Worm (Caenorhabditis elegans) whole organism, L2 larva: ENCODE measurements around the gene sre-5.

ENCODE experiments used
- C34F6.9 ChIP-seq: fragments of 150-350 bp; optimal IDR thresholded peaks from 2 replicates; lab custom pipeline; 2014; ENCODE audit warnings: missing biosample characterization, missing genetic modification characterization
- F13H6.1 ChIP-seq: sonication (generic microtip); optimal IDR thresholded peaks from 2 replicates; lab custom pipeline; 2016; ENCODE audit warnings: missing genetic modification characterization, missing compliant biosample characterization
- R02D3.7 ChIP-seq: fragments of 150-350 bp; optimal IDR thresholded peaks from 2 replicates; lab custom pipeline; 2014; ENCODE audit warnings: missing biosample characterization, missing genetic modification characterization
- Y55F3AM.14 ChIP-seq: fragments of 200-800 bp; sonication (Bioruptor generic); optimal IDR thresholded peaks from 2 replicates; lab custom pipeline; 2018; ENCODE audit warnings: mild to moderate bottlenecking, missing genetic modification characterization, missing compliant biosample characterization
- ZK546.5 ChIP-seq: sonication (generic microtip); optimal IDR thresholded peaks from 2 replicates; lab custom pipeline; 2017; ENCODE audit warnings: missing biosample characterization, missing genetic modification characterization
- alr-1 ChIP-seq: fragments of 150-350 bp; optimal IDR thresholded peaks from 2 replicates; lab custom pipeline; 2014; ENCODE audit warnings: missing biosample characterization, missing genetic modification characterization
- aly-2 ChIP-seq: fragments of 150-350 bp; optimal IDR thresholded peaks from 2 replicates; lab custom pipeline; 2014; ENCODE audit warnings: missing biosample characterization, missing genetic modification characterization
- ama-1 ChIP-seq: fragments of 150-350 bp; optimal IDR thresholded peaks from 2 replicates; lab custom pipeline; 2018; ENCODE audit warnings: inconsistent platforms
- blmp-1 ChIP-seq: sonication (generic microtip); optimal IDR thresholded peaks from 2 replicates; lab custom pipeline; 2017; ENCODE audit warnings: missing genetic modification characterization, mild to moderate bottlenecking, missing compliant biosample characterization, antibody characterized with exemption, moderate library complexity; ENCODE audit not compliant: insufficient read depth
- ceh-16 ChIP-seq: fragments of 150-350 bp; optimal IDR thresholded peaks from 2 replicates; lab custom pipeline; 2014; ENCODE audit warnings: missing biosample characterization, missing genetic modification characterization
- ceh-82 ChIP-seq: fragments of 150-350 bp; optimal IDR thresholded peaks from 2 replicates; lab custom pipeline; 2014; ENCODE audit warnings: missing biosample characterization, missing genetic modification characterization
- crh-2 ChIP-seq: sonication (generic microtip); optimal IDR thresholded peaks from 2 replicates; lab custom pipeline; 2017; ENCODE audit warnings: missing biosample characterization, missing genetic modification characterization
- dmd-4 ChIP-seq: sonication (generic microtip); optimal IDR thresholded peaks from 2 replicates; lab custom pipeline; 2017; ENCODE audit warnings: missing biosample characterization, missing genetic modification characterization
- egl-27 ChIP-seq: sonication (generic microtip); optimal IDR thresholded peaks from 3 replicates; lab custom pipeline; 2017; ENCODE audit warnings: missing biosample characterization, missing genetic modification reagents, missing genetic modification characterization
- elt-1 ChIP-seq: fragments of 150-350 bp; optimal IDR thresholded peaks from 2 replicates; lab custom pipeline; 2014; ENCODE audit warnings: missing biosample characterization, missing genetic modification characterization
- elt-3 ChIP-seq: sonication (generic microtip); optimal IDR thresholded peaks from 2 replicates; lab custom pipeline; 2017; ENCODE audit warnings: missing biosample characterization, missing genetic modification characterization
- fos-1 ChIP-seq: fragments of 150-350 bp; optimal IDR thresholded peaks from 2 replicates; lab custom pipeline; 2014; ENCODE audit warnings: missing biosample characterization, missing genetic modification characterization
- gmeb-1 ChIP-seq: fragments of 150-350 bp; optimal IDR thresholded peaks from 2 replicates; lab custom pipeline; 2014; ENCODE audit warnings: missing biosample characterization, missing genetic modification characterization
- lin-11 ChIP-seq: fragments of 150-350 bp; sonication (generic microtip); optimal IDR thresholded peaks from 2 replicates; lab custom pipeline; 2014; ENCODE audit warnings: missing biosample characterization, missing genetic modification characterization, inconsistent platforms, mixed read lengths
- lin-13 ChIP-seq: fragments of 150-350 bp; optimal IDR thresholded peaks from 2 replicates; lab custom pipeline; 2014; ENCODE audit warnings: missing biosample characterization, missing genetic modification reagents, missing genetic modification characterization
- lin-39 ChIP-seq: fragments of 150-350 bp; optimal IDR thresholded peaks from 2 replicates; lab custom pipeline; 2014; ENCODE audit warnings: missing biosample characterization, missing genetic modification reagents, missing genetic modification characterization
- lsy-2 ChIP-seq, 2 experiments: fragments of 150-350 bp in 1 of 2; sonication (generic microtip) in 1 of 2; optimal IDR thresholded peaks; 2 replicates each; lab custom pipeline; 2014 to 2017; ENCODE audit warnings: missing biosample characterization in 2 of 2, missing genetic modification characterization in 2 of 2
- mab-5 ChIP-seq: fragments of 150-350 bp; optimal IDR thresholded peaks from 2 replicates; lab custom pipeline; 2014; ENCODE audit warnings: missing biosample characterization, missing genetic modification characterization
- nhr-10 ChIP-seq: sonication (generic microtip); optimal IDR thresholded peaks from 2 replicates; lab custom pipeline; 2017; ENCODE audit warnings: missing biosample characterization, missing genetic modification characterization
- nhr-11 ChIP-seq: fragments of 150-350 bp; optimal IDR thresholded peaks from 2 replicates; lab custom pipeline; 2014; ENCODE audit warnings: missing biosample characterization, missing genetic modification characterization
- nhr-12 ChIP-seq: fragments of 150-350 bp; optimal IDR thresholded peaks from 2 replicates; lab custom pipeline; 2014; ENCODE audit warnings: missing biosample characterization, missing genetic modification characterization
- nhr-129 ChIP-seq: fragments of 150-350 bp; optimal IDR thresholded peaks from 2 replicates; lab custom pipeline; 2014; ENCODE audit warnings: missing biosample characterization, missing genetic modification characterization
- nhr-21 ChIP-seq: fragments of 150-350 bp; optimal IDR thresholded peaks from 2 replicates; lab custom pipeline; 2014; ENCODE audit warnings: missing biosample characterization, missing genetic modification characterization
- nhr-23 ChIP-seq: fragments of 150-350 bp; optimal IDR thresholded peaks from 2 replicates; lab custom pipeline; 2014; ENCODE audit warnings: missing biosample characterization, missing genetic modification reagents, missing genetic modification characterization
- nhr-237 ChIP-seq: fragments of 150-350 bp; optimal IDR thresholded peaks from 2 replicates; lab custom pipeline; 2014; ENCODE audit warnings: missing biosample characterization, missing genetic modification characterization
- nhr-25 ChIP-seq: fragments of 150-350 bp; sonication (generic microtip); optimal IDR thresholded peaks from 3 replicates; lab custom pipeline; 2014; ENCODE audit warnings: missing biosample characterization, missing genetic modification characterization
- nhr-6 ChIP-seq: fragments of 150-350 bp; optimal IDR thresholded peaks from 2 replicates; lab custom pipeline; 2014; ENCODE audit warnings: missing biosample characterization, missing genetic modification characterization
- nhr-77 ChIP-seq: fragments of 150-350 bp; optimal IDR thresholded peaks from 2 replicates; lab custom pipeline; 2014; ENCODE audit warnings: missing biosample characterization, missing genetic modification characterization
- peb-1 ChIP-seq: fragments of 150-350 bp; optimal IDR thresholded peaks from 2 replicates; lab custom pipeline; 2014; ENCODE audit warnings: missing biosample characterization, missing genetic modification characterization
- sem-4 ChIP-seq: fragments of 150-350 bp; optimal IDR thresholded peaks from 2 replicates; lab custom pipeline; 2014; ENCODE audit warnings: missing biosample characterization, missing genetic modification reagents, missing genetic modification characterization
- skn-1 ChIP-seq: sonication (generic microtip); optimal IDR thresholded peaks from 2 replicates; lab custom pipeline; 2017; ENCODE audit warnings: missing biosample characterization, missing genetic modification characterization
- sma-3 ChIP-seq: sonication (generic microtip); optimal IDR thresholded peaks from 2 replicates; lab custom pipeline; 2016; ENCODE audit warnings: missing genetic modification reagents, missing genetic modification characterization, missing compliant biosample characterization
- sma-9 ChIP-seq, 2 experiments: fragments of 150-350 bp in 1 of 2; sonication (generic microtip) in 1 of 2; optimal IDR thresholded peaks; 2 replicates each; lab custom pipeline; 2014 to 2016; ENCODE audit warnings: missing genetic modification characterization in 2 of 2, mild to moderate bottlenecking in 1 of 2, missing biosample characterization in 1 of 2, missing compliant biosample characterization in 1 of 2, missing genetic modification reagents in 1 of 2, moderate library complexity in 1 of 2
- snpc-4 ChIP-seq: fragments of 150-350 bp; optimal IDR thresholded peaks from 2 replicates; lab custom pipeline; 2014; ENCODE audit warnings: missing biosample characterization, missing genetic modification characterization
- unc-39 ChIP-seq: fragments of 150-350 bp; optimal IDR thresholded peaks from 2 replicates; lab custom pipeline; 2014; ENCODE audit warnings: missing biosample characterization, missing genetic modification characterization
- unc-55 ChIP-seq: fragments of 150-350 bp; sonication (generic microtip); optimal IDR thresholded peaks from 3 replicates; lab custom pipeline; 2014; ENCODE audit warnings: missing biosample characterization, missing genetic modification reagents, missing genetic modification characterization
- unc-62 ChIP-seq: fragments of 150-350 bp; optimal IDR thresholded peaks from 2 replicates; lab custom pipeline; 2014; ENCODE audit warnings: missing biosample characterization, missing genetic modification reagents, missing genetic modification characterization
- zag-1 ChIP-seq: fragments of 150-350 bp; optimal IDR thresholded peaks from 2 replicates; lab custom pipeline; 2014; ENCODE audit warnings: missing biosample characterization, missing genetic modification characterization
- ztf-1 ChIP-seq: fragments of 200-800 bp; sonication (Bioruptor generic); conservative IDR thresholded peaks from 2 replicates; pipeline ENCODE4 v1.3.6; 2022; ENCODE audit warnings: missing genetic modification characterization, missing compliant biosample characterization
- ztf-11 ChIP-seq: sonication (generic microtip); optimal IDR thresholded peaks from 2 replicates; lab custom pipeline; 2017; ENCODE audit warnings: missing biosample characterization, missing genetic modification characterization
- ztf-4 ChIP-seq: fragments of 150-350 bp; optimal IDR thresholded peaks from 2 replicates; lab custom pipeline; 2014; ENCODE audit warnings: missing biosample characterization, missing genetic modification characterization

Gene sre-5

DNA sequence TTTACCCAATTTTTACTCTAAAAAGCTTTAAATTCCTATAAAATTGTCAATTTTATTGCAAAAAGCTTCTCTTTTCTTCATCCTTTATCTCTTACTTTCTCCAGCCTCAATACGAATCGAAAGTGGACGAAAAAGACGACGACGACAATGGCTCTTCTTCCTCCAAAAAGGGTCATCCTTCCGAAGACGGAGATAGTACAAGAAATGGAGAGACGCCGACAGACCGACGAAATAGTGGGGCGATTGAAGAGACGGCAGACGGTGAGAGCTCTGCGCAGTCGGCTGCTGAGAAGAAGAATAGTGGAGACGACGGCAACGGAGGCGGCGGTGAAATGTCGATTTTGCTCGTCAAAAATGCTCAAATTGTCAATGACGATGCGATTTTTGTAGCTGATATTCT is 45.6 kb upstream of the sre-5 start (continued):
- TF ChIP-seq nhr-12 (tag; lab: Kevin White, UChicago) (no peak), snpc-4 (tag; lab: Kevin White, UChicago) (peak; percentile 93), mab-5 (tag; lab: Kevin White, UChicago) (peak; percentile 24), ztf-4 (tag; lab: Kevin White, UChicago) (no peak), nhr-11 (tag; lab: Kevin White, UChicago) (no peak), elt-1 (no peak), unc-55 (GFP tag; lab: Kevin White, UChicago) (peak; percentile 51), fos-1 (tag; lab: Kevin White, UChicago) (no peak), unc-39 (tag; lab: Kevin White, UChicago) (no peak), aly-2 (tag; lab: Kevin White, UChicago) (no peak), nhr-77 (tag; lab: Kevin White, UChicago) (no peak), ZK546.5 (tag; lab: Kevin White, UChicago) (no peak), sma-3 (no peak), nhr-10 (tag; lab: Kevin White, UChicago) (no peak), ztf-1 (GFP tag; lab: Robert Waterston, UW) (no peak), sem-4 (tag; lab: Kevin White, UChicago) (peak; percentile 47), lsy-2 (tag; optimal IDR thresholded peaks at IDR 0.05; lab: Kevin White, UChicago) (peak; percentile 20 to 62), ztf-11 (tag; lab: Kevin White, UChicago) (no peak), peb-1 (tag; lab: Kevin White, UChicago) (no peak), ceh-16 (tag; lab: Kevin White, UChicago) (no peak), zag-1 (tag; lab: Kevin White, UChicago) (peak; percentile 53), lin-11 (tag; lab: Kevin White, UChicago) (no peak), C34F6.9 (tag; lab: Kevin White, UChicago) (peak; percentile 52), nhr-21 (no peak), ama-1 (lab: Kevin White, UChicago) (no peak), lin-13 (GFP tag; lab: Kevin White, UChicago) (no peak), nhr-6 (tag; lab: Kevin White, UChicago) (no peak), ceh-82 (tag; lab: Kevin White, UChicago) (no peak), F13H6.1 (tag; lab: Kevin White, UChicago) (peak; percentile 43)

ce11 chrIV:3520374-3520773 is 44.6 kb upstream of the sre-5 start:
- TF ChIP-seq ceh-82 (tag; lab: Kevin White, UChicago) (peak; percentile 4), unc-55 (GFP tag; lab: Kevin White, UChicago) (peak; percentile 76), fos-1 (tag; lab: Kevin White, UChicago) (no peak)

ce11 chrIV:3520957-3521356 is 44.0 kb upstream of the sre-5 start:
- TF ChIP-seq nhr-6 (tag; lab: Kevin White, UChicago) (no peak), fos-1 (tag; lab: Kevin White, UChicago) (no peak), sma-9 (GFP tag; optimal IDR thresholded peaks at IDR 0.05; lab: Kevin White, UChicago) (peak; percentile 31), sma-9 (tag; optimal IDR thresholded peaks at IDR 0.05; lab: Kevin White, UChicago) (no peak), dmd-4 (tag; lab: Kevin White, UChicago) (no peak), zag-1 (tag; lab: Kevin White, UChicago) (peak; percentile 39), skn-1 (tag; lab: Kevin White, UChicago) (no peak), ztf-1 (GFP tag; lab: Robert Waterston, UW) (no peak), mab-5 (tag; lab: Kevin White, UChicago) (no peak), nhr-25 (tag; lab: Kevin White, UChicago) (no peak), C34F6.9 (tag; lab: Kevin White, UChicago) (peak; percentile 10), alr-1 (tag; lab: Kevin White, UChicago) (no peak), lin-13 (GFP tag; lab: Kevin White, UChicago) (no peak), egl-27 (no peak), ztf-4 (tag; lab: Kevin White, UChicago) (no peak), ama-1 (lab: Kevin White, UChicago) (no peak), aly-2 (tag; lab: Kevin White, UChicago) (no peak), nhr-77 (tag; lab: Kevin White, UChicago) (no peak), nhr-237 (tag; lab: Kevin White, UChicago) (no peak), lin-11 (tag; lab: Kevin White, UChicago) (no peak), peb-1 (tag; lab: Kevin White, UChicago) (no peak), nhr-12 (tag; lab: Kevin White, UChicago) (no peak), lin-39 (tag; lab: Kevin White, UChicago) (no peak), nhr-10 (tag; lab: Kevin White, UChicago) (no peak), gmeb-1 (tag; lab: Kevin White, UChicago) (no peak), nhr-21 (no peak), snpc-4 (tag; lab: Kevin White, UChicago) (no peak), blmp-1 (tag; lab: Kevin White, UChicago) (no peak), elt-3 (tag; lab: Kevin White, UChicago) (no peak), ceh-82 (tag; lab: Kevin White, UChicago) (no peak), R02D3.7 (tag; lab: Kevin White, UChicago) (no peak), crh-2 (tag; lab: Kevin White, UChicago) (peak; percentile 10), elt-1 (no peak), nhr-23 (tag; lab: Kevin White, UChicago) (no peak), unc-55 (GFP tag; lab: Kevin White, UChicago) (peak; percentile 31), Y55F3AM.14 (no peak), nhr-129 (tag; lab: Kevin White, UChicago) (peak; percentile 28), sem-4 (tag; lab: Kevin White, UChicago) (peak; percentile 12), sma-3 (no peak), unc-62 (GFP tag; lab: Kevin White, UChicago) (no peak), ZK546.5 (tag; lab: Kevin White, UChicago) (no peak)
